Worm (Caenorhabditis elegans) whole organism, L2 larva: ENCODE results near the gene ZC443.7.
A peak's percentile ranks its signal among the peaks of the same experiment; 100 is the strongest.

ENCODE experiments used
- C34F6.9 ChIP-seq: fragments of 150-350 bp; optimal IDR thresholded peaks from 2 replicates; lab custom pipeline; 2014; ENCODE audit warnings: missing biosample characterization, missing genetic modification characterization
- F13H6.1 ChIP-seq: sonication (generic microtip); optimal IDR thresholded peaks from 2 replicates; lab custom pipeline; 2016; ENCODE audit warnings: missing genetic modification characterization, missing compliant biosample characterization
- R02D3.7 ChIP-seq: fragments of 150-350 bp; optimal IDR thresholded peaks from 2 replicates; lab custom pipeline; 2014; ENCODE audit warnings: missing biosample characterization, missing genetic modification characterization
- Y55F3AM.14 ChIP-seq: fragments of 200-800 bp; sonication (Bioruptor generic); optimal IDR thresholded peaks from 2 replicates; lab custom pipeline; 2018; ENCODE audit warnings: mild to moderate bottlenecking, missing genetic modification characterization, missing compliant biosample characterization
- ZK546.5 ChIP-seq: sonication (generic microtip); optimal IDR thresholded peaks from 2 replicates; lab custom pipeline; 2017; ENCODE audit warnings: missing biosample characterization, missing genetic modification characterization
- alr-1 ChIP-seq: fragments of 150-350 bp; optimal IDR thresholded peaks from 2 replicates; lab custom pipeline; 2014; ENCODE audit warnings: missing biosample characterization, missing genetic modification characterization
- aly-2 ChIP-seq: fragments of 150-350 bp; optimal IDR thresholded peaks from 2 replicates; lab custom pipeline; 2014; ENCODE audit warnings: missing biosample characterization, missing genetic modification characterization
- blmp-1 ChIP-seq: sonication (generic microtip); optimal IDR thresholded peaks from 2 replicates; lab custom pipeline; 2017; ENCODE audit warnings: missing genetic modification characterization, mild to moderate bottlenecking, missing compliant biosample characterization, antibody characterized with exemption, moderate library complexity; ENCODE audit not compliant: insufficient read depth
- ceh-16 ChIP-seq: fragments of 150-350 bp; optimal IDR thresholded peaks from 2 replicates; lab custom pipeline; 2014; ENCODE audit warnings: missing biosample characterization, missing genetic modification characterization
- ceh-82 ChIP-seq: fragments of 150-350 bp; optimal IDR thresholded peaks from 2 replicates; lab custom pipeline; 2014; ENCODE audit warnings: missing biosample characterization, missing genetic modification characterization
- crh-2 ChIP-seq: sonication (generic microtip); optimal IDR thresholded peaks from 2 replicates; lab custom pipeline; 2017; ENCODE audit warnings: missing biosample characterization, missing genetic modification characterization
- dmd-4 ChIP-seq: sonication (generic microtip); optimal IDR thresholded peaks from 2 replicates; lab custom pipeline; 2017; ENCODE audit warnings: missing biosample characterization, missing genetic modification characterization
- elt-1 ChIP-seq: fragments of 150-350 bp; optimal IDR thresholded peaks from 2 replicates; lab custom pipeline; 2014; ENCODE audit warnings: missing biosample characterization, missing genetic modification characterization
- gmeb-1 ChIP-seq: fragments of 150-350 bp; optimal IDR thresholded peaks from 2 replicates; lab custom pipeline; 2014; ENCODE audit warnings: missing biosample characterization, missing genetic modification characterization
- lin-13 ChIP-seq: fragments of 150-350 bp; optimal IDR thresholded peaks from 2 replicates; lab custom pipeline; 2014; ENCODE audit warnings: missing biosample characterization, missing genetic modification reagents, missing genetic modification characterization
- lin-39 ChIP-seq: fragments of 150-350 bp; optimal IDR thresholded peaks from 2 replicates; lab custom pipeline; 2014; ENCODE audit warnings: missing biosample characterization, missing genetic modification reagents, missing genetic modification characterization
- lsy-2 ChIP-seq, 2 experiments: fragments of 150-350 bp in 1 of 2; sonication (generic microtip) in 1 of 2; optimal IDR thresholded peaks; 2 replicates each; lab custom pipeline; 2014 to 2017; ENCODE audit warnings: missing biosample characterization in 2 of 2, missing genetic modification characterization in 2 of 2
- mab-5 ChIP-seq: fragments of 150-350 bp; optimal IDR thresholded peaks from 2 replicates; lab custom pipeline; 2014; ENCODE audit warnings: missing biosample characterization, missing genetic modification characterization
- mbf-1 ChIP-seq: sonication (generic microtip); optimal IDR thresholded peaks from 2 replicates; lab custom pipeline; 2017; ENCODE audit warnings: missing biosample characterization, missing genetic modification characterization
- mdl-1 ChIP-seq, 2 experiments: fragments of 150-350 bp in 1 of 2; sonication (generic microtip) in 1 of 2; optimal IDR thresholded peaks; 2 replicates each; lab custom pipeline; 2017; ENCODE audit warnings: missing biosample characterization in 2 of 2, missing genetic modification characterization in 2 of 2
- nhr-10 ChIP-seq: sonication (generic microtip); optimal IDR thresholded peaks from 2 replicates; lab custom pipeline; 2017; ENCODE audit warnings: missing biosample characterization, missing genetic modification characterization
- nhr-129 ChIP-seq: fragments of 150-350 bp; optimal IDR thresholded peaks from 2 replicates; lab custom pipeline; 2014; ENCODE audit warnings: missing biosample characterization, missing genetic modification characterization
- nhr-21 ChIP-seq: fragments of 150-350 bp; optimal IDR thresholded peaks from 2 replicates; lab custom pipeline; 2014; ENCODE audit warnings: missing biosample characterization, missing genetic modification characterization
- nhr-23 ChIP-seq: fragments of 150-350 bp; optimal IDR thresholded peaks from 2 replicates; lab custom pipeline; 2014; ENCODE audit warnings: missing biosample characterization, missing genetic modification reagents, missing genetic modification characterization
- nhr-237 ChIP-seq: fragments of 150-350 bp; optimal IDR thresholded peaks from 2 replicates; lab custom pipeline; 2014; ENCODE audit warnings: missing biosample characterization, missing genetic modification characterization
- nhr-25 ChIP-seq: fragments of 150-350 bp; sonication (generic microtip); optimal IDR thresholded peaks from 3 replicates; lab custom pipeline; 2014; ENCODE audit warnings: missing biosample characterization, missing genetic modification characterization
- nhr-77 ChIP-seq: fragments of 150-350 bp; optimal IDR thresholded peaks from 2 replicates; lab custom pipeline; 2014; ENCODE audit warnings: missing biosample characterization, missing genetic modification characterization
- peb-1 ChIP-seq: fragments of 150-350 bp; optimal IDR thresholded peaks from 2 replicates; lab custom pipeline; 2014; ENCODE audit warnings: missing biosample characterization, missing genetic modification characterization
- sem-4 ChIP-seq: fragments of 150-350 bp; optimal IDR thresholded peaks from 2 replicates; lab custom pipeline; 2014; ENCODE audit warnings: missing biosample characterization, missing genetic modification reagents, missing genetic modification characterization
- skn-1 ChIP-seq: sonication (generic microtip); optimal IDR thresholded peaks from 2 replicates; lab custom pipeline; 2017; ENCODE audit warnings: missing biosample characterization, missing genetic modification characterization
- sma-9 ChIP-seq, 2 experiments: fragments of 150-350 bp in 1 of 2; sonication (generic microtip) in 1 of 2; optimal IDR thresholded peaks; 2 replicates each; lab custom pipeline; 2014 to 2016; ENCODE audit warnings: missing genetic modification characterization in 2 of 2, mild to moderate bottlenecking in 1 of 2, missing biosample characterization in 1 of 2, missing compliant biosample characterization in 1 of 2, missing genetic modification reagents in 1 of 2, moderate library complexity in 1 of 2
- unc-62 ChIP-seq: fragments of 150-350 bp; optimal IDR thresholded peaks from 2 replicates; lab custom pipeline; 2014; ENCODE audit warnings: missing biosample characterization, missing genetic modification reagents, missing genetic modification characterization
- zag-1 ChIP-seq: fragments of 150-350 bp; optimal IDR thresholded peaks from 2 replicates; lab custom pipeline; 2014; ENCODE audit warnings: missing biosample characterization, missing genetic modification characterization
- ztf-1 ChIP-seq: fragments of 200-800 bp; sonication (Bioruptor generic); conservative IDR thresholded peaks from 2 replicates; pipeline ENCODE4 v1.3.6; 2022; ENCODE audit warnings: missing genetic modification characterization, missing compliant biosample characterization

Gene ZC443.7

DNA sequence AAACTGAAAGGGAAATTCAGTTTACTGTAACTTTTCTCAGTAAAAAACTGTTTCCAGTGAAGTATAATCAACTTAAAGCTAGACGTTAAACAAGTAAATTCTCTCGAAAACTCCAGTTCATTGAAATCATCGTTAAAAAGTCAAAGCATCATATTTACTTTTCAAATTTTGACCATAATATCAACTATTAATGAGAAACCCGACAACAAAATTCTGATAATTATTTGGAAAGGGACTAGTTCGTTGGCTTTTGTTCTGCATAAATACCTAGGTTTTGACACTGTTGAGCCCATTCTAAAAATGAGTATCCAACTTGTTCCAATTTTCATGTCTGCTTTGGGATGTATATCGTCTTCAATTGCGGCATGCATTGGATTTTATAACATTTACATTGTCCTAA lies at the start of gene ZC443.7:
TSS of gene ZC443.7 (plus strand) at position 301 of the 400 bp plus-strand sequence.
- TF ChIP-seq nhr-25 (tag; lab: Kevin White, UChicago) (no peak), lin-39 (tag; lab: Kevin White, UChicago) (no peak), nhr-237 (no peak), crh-2 (no peak), nhr-21 (tag; lab: Kevin White, UChicago) (no peak), zag-1 (no peak), gmeb-1 (tag; lab: Kevin White, UChicago) (no peak), F13H6.1 (tag; lab: Kevin White, UChicago) (no peak), nhr-77 (no peak), R02D3.7 (tag; lab: Kevin White, UChicago) (no peak), Y55F3AM.14 (GFP tag; lab: Kevin White, UChicago) (no peak), skn-1 (tag; lab: Kevin White, UChicago) (no peak), nhr-129 (tag; lab: Kevin White, UChicago) (no peak), ceh-16 (tag; lab: Kevin White, UChicago) (no peak), peb-1 (tag; lab: Kevin White, UChicago) (no peak), elt-1 (tag; lab: Kevin White, UChicago) (no peak)

DNA sequence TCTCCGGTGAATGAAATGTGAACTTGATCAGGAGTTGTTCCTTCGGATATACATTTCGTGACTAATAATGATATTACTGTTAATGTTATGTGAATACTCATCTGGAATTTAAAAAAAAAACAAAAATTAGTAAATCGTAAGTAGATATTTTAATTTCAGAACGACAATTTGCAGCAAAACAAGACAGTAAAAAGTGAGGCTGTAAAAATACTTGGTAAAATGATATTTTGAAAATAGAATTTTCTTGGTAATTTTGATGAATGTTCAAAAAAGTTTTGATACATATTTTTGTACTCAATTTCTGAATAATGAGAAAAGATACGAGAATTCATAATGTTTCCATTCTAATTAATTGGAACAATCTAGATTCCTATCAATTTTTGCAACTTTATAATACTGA lies 46.6 kb upstream of the ZC443.7 start, which contains the start of gene papl-1:
TSS of gene papl-1 (minus strand) at position 101 of the 400 bp plus-strand sequence.
- no peak for TF ChIP-seq F13H6.1 (tag; lab: Kevin White, UChicago)
- no peak for TF ChIP-seq mbf-1 (tag; lab: Kevin White, UChicago)
- no peak for TF ChIP-seq zag-1
- TF ChIP-seq ceh-82 = no peak
- TF ChIP-seq sem-4 = no peak
- TF ChIP-seq skn-1 (tag; lab: Kevin White, UChicago) = no peak
- no peak for TF ChIP-seq nhr-237
- no peak for TF ChIP-seq lsy-2 (tag; optimal IDR thresholded peaks at IDR 0.05; lab: Kevin White, UChicago)
- no peak for TF ChIP-seq nhr-10 (tag; lab: Kevin White, UChicago)
- TF ChIP-seq nhr-23 (tag; lab: Kevin White, UChicago) = no peak

DNA sequence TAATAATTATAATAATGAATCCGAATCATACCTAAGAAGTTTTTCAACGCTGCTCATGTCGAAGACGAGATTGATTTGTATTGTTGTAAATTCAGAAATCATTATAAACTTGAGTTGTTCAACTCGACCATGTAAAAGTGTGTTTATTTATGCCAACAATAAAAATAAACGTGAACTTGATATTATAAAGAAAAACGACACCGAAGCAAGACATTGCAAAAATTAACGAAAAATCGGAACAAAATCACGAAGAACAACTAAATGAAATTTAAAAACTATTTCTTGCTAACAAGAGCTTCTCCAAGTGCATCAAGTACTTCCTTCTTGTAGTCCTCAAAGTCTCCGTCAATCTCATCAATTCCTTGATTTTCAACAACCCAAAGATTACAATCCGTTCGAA lies 45.4 kb upstream of the ZC443.7 start, which contains the start of gene F18E2.15:
TSS of gene F18E2.15 (minus strand) at position 101 of the 400 bp plus-strand sequence.
- TF ChIP-seq crh-2 (no peak), sma-9 (GFP tag; optimal IDR thresholded peaks at IDR 0.05; lab: Kevin White, UChicago) (no peak), sma-9 (tag; optimal IDR thresholded peaks at IDR 0.05; lab: Kevin White, UChicago) (no peak), zag-1 (no peak), mab-5 (tag; lab: Kevin White, UChicago) (no peak)
- TF ChIP-seq, all 48 proteins: peak for 0

DNA sequence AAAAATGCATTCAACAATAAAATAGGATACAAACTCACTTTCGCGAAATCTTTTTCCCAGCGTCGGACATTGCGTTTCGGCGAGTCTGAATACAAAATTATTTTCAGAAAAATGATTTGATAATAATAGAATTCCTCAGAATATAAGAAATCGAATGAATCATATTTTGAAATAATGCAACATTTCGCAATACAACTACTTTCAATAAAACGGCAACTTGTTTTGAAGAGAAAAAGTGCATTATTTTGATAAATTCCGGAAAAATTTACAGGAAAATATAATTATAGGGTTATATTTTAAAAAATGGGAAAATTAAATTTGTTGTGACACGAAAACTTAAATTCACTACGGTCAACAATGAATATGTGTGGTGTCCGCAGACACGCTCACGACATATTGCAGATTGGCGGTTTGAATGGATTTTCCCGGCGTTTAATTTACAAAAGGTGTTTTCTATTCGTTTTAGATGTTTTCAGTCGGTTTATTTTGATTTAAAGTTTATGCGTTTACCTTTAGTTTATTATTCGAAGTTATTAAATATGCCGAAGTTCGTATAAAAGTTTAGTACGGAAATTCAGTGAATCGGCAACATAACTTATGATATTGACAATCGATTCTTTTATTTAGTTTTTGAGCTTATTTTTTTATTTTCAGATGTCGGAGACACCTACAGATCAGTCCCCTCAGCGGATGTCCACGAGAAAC lies 42.8 kb upstream of the ZC443.7 start, which contains the start of the genes abcf-1 and scc-3:
TSS of gene abcf-1 (minus strand) at position 85 of the 705 bp plus-strand sequence.
TSS of gene scc-3 (plus strand) at position 655 of the 705 bp plus-strand sequence.
- TF ChIP-seq nhr-25 (tag; lab: Kevin White, UChicago) (no peak), gmeb-1 (tag; lab: Kevin White, UChicago) (no peak), nhr-129 (tag; lab: Kevin White, UChicago) (peak; percentile 76), crh-2 (peak; percentile 35), ZK546.5 (tag; lab: Kevin White, UChicago) (no peak), skn-1 (tag; lab: Kevin White, UChicago) (no peak), nhr-77 (no peak), blmp-1 (tag; lab: Kevin White, UChicago) (no peak), nhr-10 (tag; lab: Kevin White, UChicago) (no peak), C34F6.9 (tag; lab: Kevin White, UChicago) (peak; percentile 61), lsy-2 (tag; optimal IDR thresholded peaks at IDR 0.05; lab: Kevin White, UChicago) (peak; percentile 56 to 97)
- TF ChIP-seq, all 48 proteins: peak for 4

DNA sequence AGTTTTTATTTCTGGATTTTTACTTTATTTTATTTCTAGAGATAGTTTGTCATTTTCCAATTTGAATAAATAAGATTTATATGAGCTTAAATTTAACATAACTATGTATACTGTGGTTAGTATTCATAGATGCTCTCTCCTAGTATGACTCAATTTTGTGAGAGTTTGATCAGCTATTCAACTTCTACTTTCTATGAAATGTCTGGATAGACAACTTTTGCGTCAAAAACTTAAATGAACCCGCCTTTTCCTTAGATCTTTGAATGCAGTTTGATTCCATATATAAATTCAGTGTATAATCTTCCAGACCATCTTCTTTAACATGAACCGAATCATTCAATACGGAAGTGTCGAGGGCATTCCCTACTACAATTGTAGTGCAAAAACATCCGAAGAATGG lies 37.3 kb upstream of the ZC443.7 start, which contains the start of gene srt-43:
TSS of gene srt-43 (plus strand) at position 301 of the 400 bp plus-strand sequence.
- TF ChIP-seq ztf-1 (no peak), alr-1 (tag; lab: Kevin White, UChicago) (no peak), lsy-2 (tag; optimal IDR thresholded peaks at IDR 0.05; lab: Kevin White, UChicago) (no peak), mdl-1 (tag; optimal IDR thresholded peaks at IDR 0.05; lab: Kevin White, UChicago) (no peak), zag-1 (no peak), F13H6.1 (tag; lab: Kevin White, UChicago) (no peak), crh-2 (no peak), sem-4 (no peak), R02D3.7 (tag; lab: Kevin White, UChicago) (no peak), ZK546.5 (tag; lab: Kevin White, UChicago) (no peak), unc-62 (GFP tag; lab: Kevin White, UChicago) (no peak), lin-13 (no peak), dmd-4 (tag; lab: Kevin White, UChicago) (no peak), aly-2 (tag; lab: Kevin White, UChicago) (no peak), skn-1 (tag; lab: Kevin White, UChicago) (no peak)
